Worm (Caenorhabditis elegans): ENCODE data around the gene F36F12.3.

The F36F12.3 gene

DNA sequence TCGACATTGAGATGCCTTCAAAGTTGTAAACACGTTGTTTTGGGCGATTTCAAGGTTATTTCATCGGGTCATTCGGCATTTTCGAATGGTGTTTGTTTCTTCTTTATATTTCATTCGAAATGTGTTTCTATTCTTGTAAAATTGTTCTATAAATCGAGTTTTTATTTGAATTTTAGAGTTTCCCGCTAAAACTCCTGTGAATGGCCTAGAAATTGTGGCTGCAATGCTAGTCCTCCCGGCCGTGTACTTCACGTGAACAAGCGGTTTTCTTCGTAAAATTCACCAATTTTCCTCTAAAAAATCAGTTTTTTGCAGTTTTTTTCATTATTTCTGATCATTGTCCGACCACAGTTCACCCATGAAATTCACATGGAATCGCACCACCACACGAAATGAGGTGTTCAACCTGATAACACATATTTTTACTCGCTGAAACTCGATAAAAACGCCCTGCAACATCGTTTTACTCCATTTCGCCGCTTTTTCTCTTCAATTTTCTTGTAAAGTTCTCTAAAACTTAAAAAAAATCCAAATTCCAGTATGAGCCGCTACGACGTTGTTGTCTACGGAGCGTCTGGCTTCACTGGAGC, 41.5 kb downstream of the F36F12.3 start, which contains the start of gene ldp-1:
ldp-1 (plus strand) TSS at position 540 of the 590 bp plus-strand sequence.
- TF ChIP-seq sem-4 (tag; optimal IDR thresholded peaks at IDR 0.05): peak; percentile 11
- no peak for TF ChIP-seq elt-3 (tag; optimal IDR thresholded peaks at IDR 0.05)
- TF ChIP-seq skn-1 (tag; optimal IDR thresholded peaks at IDR 0.05): no peak
- TF ChIP-seq gmeb-1 (tag; optimal IDR thresholded peaks at IDR 0.05): peak; percentile 88
- TF ChIP-seq ztf-11 (tag; optimal IDR thresholded peaks at IDR 0.05): no peak
- TF ChIP-seq sma-3 (GFP tag; optimal IDR thresholded peaks at IDR 0.05): peak; percentile 63
- TF ChIP-seq nhr-77 (tag; optimal IDR thresholded peaks at IDR 0.05): no peak
- TF ChIP-seq unc-39 (tag; optimal IDR thresholded peaks at IDR 0.05): no peak
- no peak for TF ChIP-seq ztf-1 (GFP tag; conservative IDR thresholded peaks at IDR 0.05)
- TF ChIP-seq blmp-1 (tag; optimal IDR thresholded peaks at IDR 0.05; ENCODE audit: insufficient read depth): no peak
- TF ChIP-seq C34F6.9 (tag; optimal IDR thresholded peaks at IDR 0.05): peak; percentile 62
- peak; percentile 87 for TF ChIP-seq sma-9 (GFP tag; optimal IDR thresholded peaks at IDR 0.05)
- TF ChIP-seq sma-9 (tag; optimal IDR thresholded peaks at IDR 0.05): no peak
- TF ChIP-seq nhr-21 (tag; optimal IDR thresholded peaks at IDR 0.05): peak; percentile 12
- TF ChIP-seq F13H6.1 (tag; optimal IDR thresholded peaks at IDR 0.05): peak; percentile 70
- peak; percentile 23 for TF ChIP-seq snpc-4 (tag; optimal IDR thresholded peaks at IDR 0.05)
- TF ChIP-seq crh-2 (tag; optimal IDR thresholded peaks at IDR 0.05): peak; percentile 60
- TF ChIP-seq mdl-1 (tag; optimal IDR thresholded peaks at IDR 0.05): no peak
- TF ChIP-seq mab-5 (tag; optimal IDR thresholded peaks at IDR 0.05): no peak
- no peak for TF ChIP-seq nhr-12 (tag; optimal IDR thresholded peaks at IDR 0.05)
- TF ChIP-seq unc-55 (GFP tag; optimal IDR thresholded peaks at IDR 0.05): peak; percentile 64
- peak; percentile 52 to 81 for TF ChIP-seq lsy-2 (tag; optimal IDR thresholded peaks at IDR 0.05)
- peak; percentile 19 for TF ChIP-seq nhr-25 (tag; optimal IDR thresholded peaks at IDR 0.05)
- peak; percentile 30 for TF ChIP-seq egl-27 (tag; optimal IDR thresholded peaks at IDR 0.05)
- TF ChIP-seq elt-1 (tag; optimal IDR thresholded peaks at IDR 0.05): no peak
- TF ChIP-seq lin-13 (GFP tag; optimal IDR thresholded peaks at IDR 0.05): peak; percentile 48
- no peak for TF ChIP-seq nhr-10 (tag; optimal IDR thresholded peaks at IDR 0.05)
- TF ChIP-seq nhr-6 (tag; optimal IDR thresholded peaks at IDR 0.05): peak; percentile 39

DNA sequence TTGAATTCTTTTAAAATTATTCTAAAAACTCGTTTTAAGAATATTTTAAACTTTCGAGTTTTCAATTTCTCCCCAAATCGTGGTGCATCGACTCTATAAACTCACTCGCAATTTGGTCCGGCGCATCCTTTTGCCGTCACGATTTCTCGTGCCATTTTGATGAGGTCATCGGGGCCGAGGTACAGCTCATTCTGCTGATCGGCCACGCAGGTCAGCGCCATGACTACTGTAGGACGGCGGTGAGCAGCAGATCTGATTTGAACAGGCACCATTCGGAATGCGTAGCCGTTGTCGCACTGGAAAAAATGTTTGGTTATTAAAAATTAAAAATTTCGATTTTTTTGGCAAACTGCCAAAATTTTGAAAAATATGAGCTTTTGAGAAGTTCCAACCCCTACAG, 47.1 kb downstream of the F36F12.3 start:
- TF ChIP-seq nhr-23 (tag; optimal IDR thresholded peaks at IDR 0.05) (no peak), nhr-12 (tag; optimal IDR thresholded peaks at IDR 0.05) (no peak), ama-1 (optimal IDR thresholded peaks at IDR 0.05) (no peak), mab-5 (tag; optimal IDR thresholded peaks at IDR 0.05) (no peak), zag-1 (tag; optimal IDR thresholded peaks at IDR 0.05) (no peak), ztf-11 (tag; optimal IDR thresholded peaks at IDR 0.05) (no peak), nhr-25 (tag; optimal IDR thresholded peaks at IDR 0.05) (no peak), nhr-10 (tag; optimal IDR thresholded peaks at IDR 0.05) (no peak), egl-27 (tag; optimal IDR thresholded peaks at IDR 0.05) (no peak), F13H6.1 (tag; optimal IDR thresholded peaks at IDR 0.05) (no peak), nhr-77 (tag; optimal IDR thresholded peaks at IDR 0.05) (no peak), sma-9 (GFP tag; optimal IDR thresholded peaks at IDR 0.05) (no peak), sma-9 (tag; optimal IDR thresholded peaks at IDR 0.05) (no peak), lin-39 (tag; optimal IDR thresholded peaks at IDR 0.05) (no peak), unc-39 (tag; optimal IDR thresholded peaks at IDR 0.05) (no peak), elt-1 (tag; optimal IDR thresholded peaks at IDR 0.05) (no peak)

DNA sequence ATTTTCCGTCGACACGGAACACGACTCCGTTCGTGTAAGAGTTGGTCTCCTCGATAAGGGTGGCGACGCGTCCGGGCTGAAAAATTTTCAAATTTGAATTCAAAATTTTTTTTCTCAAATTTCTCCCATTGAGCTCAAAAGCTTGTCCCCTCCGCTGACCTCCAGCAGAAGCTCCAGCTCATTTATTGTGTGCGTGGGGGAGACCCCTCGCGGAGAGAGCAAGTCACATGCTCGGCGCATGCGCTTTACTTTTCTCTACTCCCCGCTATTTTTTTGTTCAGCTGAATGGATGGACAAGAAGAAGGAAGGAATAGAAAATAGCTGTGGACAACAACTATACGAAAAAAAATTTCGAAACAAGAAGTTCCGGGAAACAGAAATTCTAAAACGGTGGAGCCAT, 47.9 kb downstream of the F36F12.3 start:
- no peak for TF ChIP-seq snpc-4 (tag; optimal IDR thresholded peaks at IDR 0.05)
- no peak for TF ChIP-seq ceh-16 (tag; optimal IDR thresholded peaks at IDR 0.05)
- TF ChIP-seq lin-11 (tag; optimal IDR thresholded peaks at IDR 0.05): peak; percentile 64
- peak in 1 of 2 experiments; percentile 68 for TF ChIP-seq lsy-2 (tag; optimal IDR thresholded peaks at IDR 0.05)
- TF ChIP-seq ZK546.5 (tag; optimal IDR thresholded peaks at IDR 0.05): no peak
- peak; percentile 9 for TF ChIP-seq fos-1 (tag; optimal IDR thresholded peaks at IDR 0.05)
- peak; percentile 62 for TF ChIP-seq crh-2 (tag; optimal IDR thresholded peaks at IDR 0.05)
- TF ChIP-seq blmp-1 (tag; optimal IDR thresholded peaks at IDR 0.05; ENCODE audit: insufficient read depth): no peak
- TF ChIP-seq sma-9 (GFP tag; optimal IDR thresholded peaks at IDR 0.05): peak; percentile 93
- no peak for TF ChIP-seq sma-9 (tag; optimal IDR thresholded peaks at IDR 0.05)
- TF ChIP-seq sem-4 (tag; optimal IDR thresholded peaks at IDR 0.05): peak; percentile 69
- TF ChIP-seq nhr-6 (tag; optimal IDR thresholded peaks at IDR 0.05): no peak
- TF ChIP-seq C34F6.9 (tag; optimal IDR thresholded peaks at IDR 0.05): peak; percentile 84
- TF ChIP-seq egl-27 (tag; optimal IDR thresholded peaks at IDR 0.05): peak; percentile 11
- peak; percentile 83 for TF ChIP-seq zag-1 (tag; optimal IDR thresholded peaks at IDR 0.05)
- peak; percentile 50 for TF ChIP-seq lin-13 (GFP tag; optimal IDR thresholded peaks at IDR 0.05)
- peak; percentile 59 for TF ChIP-seq unc-55 (GFP tag; optimal IDR thresholded peaks at IDR 0.05)
- TF ChIP-seq nhr-77 (tag; optimal IDR thresholded peaks at IDR 0.05): no peak
- TF ChIP-seq F13H6.1 (tag; optimal IDR thresholded peaks at IDR 0.05): peak; percentile 87
- TF ChIP-seq ztf-4 (tag; optimal IDR thresholded peaks at IDR 0.05): peak; percentile 29
- TF ChIP-seq Y55F3AM.14 (GFP tag; optimal IDR thresholded peaks at IDR 0.05): peak; percentile 78
- peak; percentile 78 for TF ChIP-seq nhr-129 (tag; optimal IDR thresholded peaks at IDR 0.05)
- peak; percentile 58 to 86 for TF ChIP-seq mdl-1 (tag; optimal IDR thresholded peaks at IDR 0.05)
- TF ChIP-seq unc-62 (GFP tag; optimal IDR thresholded peaks at IDR 0.05): no peak
